Fruit fly (Drosophila melanogaster): ENCODE measurements around the gene eg.

Gene eg

DNA sequence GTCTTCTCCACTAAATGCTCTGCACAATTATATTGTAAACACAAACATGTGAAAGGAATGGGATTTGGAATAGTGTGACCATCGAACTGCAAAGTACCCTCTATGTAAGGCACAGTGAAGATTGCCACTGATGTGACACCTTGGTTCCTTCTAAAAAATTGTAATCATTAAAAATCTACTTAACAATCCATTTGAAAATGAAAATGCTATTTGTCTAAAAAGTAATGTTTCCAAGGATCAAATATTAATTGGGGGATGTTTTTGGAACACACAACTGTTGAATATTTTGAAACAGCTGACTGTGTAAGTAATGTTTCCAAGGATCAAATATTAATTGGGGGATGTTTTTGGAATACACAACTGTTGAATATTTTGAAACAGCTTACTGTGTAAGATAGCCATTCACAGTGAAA lies 19.7 kb downstream of the eg start, which contains the start of gene CG32448 (continued):
- TF ChIP-seq Sry-δ (GFP tag; optimal IDR thresholded peaks at IDR 0.05) = peak; percentile 26
- TF ChIP-seq CG4820 (GFP tag; optimal IDR thresholded peaks at IDR 0.05) = peak; percentile 39
- no peak for TF ChIP-seq vnd (GFP tag; IDR thresholded peaks at IDR 0.05; ENCODE audit: partially characterized antibody)
- TF ChIP-seq bigmax (GFP tag; optimal IDR thresholded peaks at IDR 0.05) = no peak
- TF ChIP-seq dmrt11E (tag; optimal IDR thresholded peaks at IDR 0.05) = peak; percentile 60
- peak; percentile 67 for TF ChIP-seq zfh2 (GFP tag; optimal IDR thresholded peaks at IDR 0.05)
- TF ChIP-seq aop (GFP tag; IDR thresholded peaks at IDR 0.05) = 0 out of 2 replicates have a peak, but pooled peaks have one; percentile 30
- no peak for TF ChIP-seq CG17568 (GFP tag; optimal IDR thresholded peaks at IDR 0.05)
- TF ChIP-seq Trl (optimal IDR thresholded peaks at IDR 0.05) = no peak
- peak; percentile 65 for TF ChIP-seq Trl (GFP tag; optimal IDR thresholded peaks at IDR 0.05)
- peak; percentile 57 for TF ChIP-seq CG10209 (GFP tag; optimal IDR thresholded peaks at IDR 0.05)
- peak; percentile 3 for TF ChIP-seq lbe (GFP tag; optimal IDR thresholded peaks at IDR 0.05)
- TF ChIP-seq CoRest (tag; optimal IDR thresholded peaks at IDR 0.05) = peak; percentile 64
- TF ChIP-seq crp (GFP tag; optimal IDR thresholded peaks at IDR 0.05) = peak in 1 of 2 experiments; percentile 74
- no peak for TF ChIP-seq pfk (GFP tag; optimal IDR thresholded peaks at IDR 0.05)
- TF ChIP-seq stwl (tag; optimal IDR thresholded peaks at IDR 0.05) = peak; percentile 59
- TF ChIP-seq CG8765 (GFP tag; IDR thresholded peaks at IDR 0.05) = 0 out of 2 replicates have a peak, but pooled peaks have one; percentile 27
- TF ChIP-seq schlank (tag; optimal IDR thresholded peaks at IDR 0.05) = peak; percentile 1
- TF ChIP-seq wor (GFP tag; IDR thresholded peaks at IDR 0.05) = no peak
- TF ChIP-seq insv (GFP tag; optimal IDR thresholded peaks at IDR 0.05) = no peak
- no peak for TF ChIP-seq Rx (GFP tag; IDR thresholded peaks at IDR 0.05)
- peak; percentile 60 for TF ChIP-seq Ets97D (GFP tag; optimal IDR thresholded peaks at IDR 0.05)
- TF ChIP-seq CG3163 (GFP tag; optimal IDR thresholded peaks at IDR 0.05) = peak; percentile 14
- no peak for TF ChIP-seq sd (tag; optimal IDR thresholded peaks at IDR 0.05)
- TF ChIP-seq CG17912 (GFP tag; optimal IDR thresholded peaks at IDR 0.05) = no peak
- TF ChIP-seq slp2 (GFP tag; optimal IDR thresholded peaks at IDR 0.05) = peak; percentile 31
- peak; percentile 56 for TF ChIP-seq NfI (GFP tag; optimal IDR thresholded peaks at IDR 0.05)
- TF ChIP-seq Dp (GFP tag; optimal IDR thresholded peaks at IDR 0.05) = no peak
- no peak for TF ChIP-seq slou (GFP tag; optimal IDR thresholded peaks at IDR 0.05)
- TF ChIP-seq CG11723 (GFP tag; optimal IDR thresholded peaks at IDR 0.05) = no peak
- TF ChIP-seq Side (GFP tag; optimal IDR thresholded peaks at IDR 0.05) = peak; percentile 47
- peak; percentile 79 for TF ChIP-seq CG11247 (GFP tag; IDR thresholded peaks at IDR 0.05)
- TF ChIP-seq CG6272 (GFP tag; IDR thresholded peaks at IDR 0.05) = peak; percentile 29; the same call in 1 of the 2 replicates
- peak; percentile 48 for TF ChIP-seq Fer1 (GFP tag; optimal IDR thresholded peaks at IDR 0.05)
- TF ChIP-seq tin (GFP tag; optimal IDR thresholded peaks at IDR 0.05) = peak; percentile 64
- no peak for TF ChIP-seq CG6791 (GFP tag; IDR thresholded peaks at IDR 0.05; ENCODE audit: partially characterized antibody)
- TF ChIP-seq CG7839 (tag; optimal IDR thresholded peaks at IDR 0.05) = peak; percentile 62
- no peak for TF ChIP-seq dimm (GFP tag; IDR thresholded peaks at IDR 0.05)
- TF ChIP-seq CrebB (tag; optimal IDR thresholded peaks at IDR 0.05) = no peak
- no peak for TF ChIP-seq Fer2 (tag; optimal IDR thresholded peaks at IDR 0.05)
- peak; percentile 68 for TF ChIP-seq CG12391 (tag; optimal IDR thresholded peaks at IDR 0.05)
- peak; percentile 47 for TF ChIP-seq en (GFP tag; optimal IDR thresholded peaks at IDR 0.05)
- no peak for TF ChIP-seq CG17186 (GFP tag; optimal IDR thresholded peaks at IDR 0.05)
- TF ChIP-seq Hr51 (GFP tag; optimal IDR thresholded peaks at IDR 0.05) = peak; percentile 40 to 67
- TF ChIP-seq psq (GFP tag; optimal IDR thresholded peaks at IDR 0.05) = peak; percentile 0
- TF ChIP-seq dysf (GFP tag; IDR thresholded peaks at IDR 0.05) = peak; percentile 80
- peak; percentile 62; the same call in 1 of the 2 replicates for TF ChIP-seq CG32772 (GFP tag; IDR thresholded peaks at IDR 0.05)
- TF ChIP-seq HmgZ (tag; optimal IDR thresholded peaks at IDR 0.05) = peak; percentile 29
- TF ChIP-seq HLH3B (GFP tag; IDR thresholded peaks at IDR 0.05) = peak; percentile 53; the same call in 1 of the 2 replicates
- no peak for TF ChIP-seq CG6854 (GFP tag; optimal IDR thresholded peaks at IDR 0.05)
- TF ChIP-seq kah (GFP tag; optimal IDR thresholded peaks at IDR 0.05) = peak; percentile 37

Measured in whole organism, embryonic.